Worm (Caenorhabditis elegans) whole organism, late embryonic: ENCODE results near the gene ell-1.

Source experiments
- C08G9.2 ChIP-seq: sonication (generic microtip); optimal IDR thresholded peaks from 2 replicates; lab custom pipeline; 2016; ENCODE audit warnings: mild to moderate bottlenecking, missing genetic modification characterization, moderate library complexity, missing compliant biosample characterization
- C38D4.7 ChIP-seq: fragments of 200-800 bp; sonication (Bioruptor generic); optimal IDR thresholded peaks from 2 replicates; lab custom pipeline; 2018; ENCODE audit warnings: mild to moderate bottlenecking, missing genetic modification characterization, moderate library complexity, missing compliant biosample characterization
- K02D7.2 ChIP-seq: sonication (generic microtip); optimal IDR thresholded peaks from 2 replicates; lab custom pipeline; 2017; ENCODE audit warnings: mild to moderate bottlenecking, missing genetic modification characterization, missing compliant biosample characterization
- K09A11.1 ChIP-seq: sonication (generic microtip); optimal IDR thresholded peaks from 2 replicates; lab custom pipeline; 2017; ENCODE audit warnings: antibody characterized with exemption, mild to moderate bottlenecking, missing genetic modification characterization, missing compliant biosample characterization; ENCODE audit not compliant: insufficient read depth
- T23F11.4 ChIP-seq: fragments of 200-800 bp; sonication (Bioruptor generic); optimal IDR thresholded peaks from 2 replicates; lab custom pipeline; 2018; ENCODE audit warnings: mild to moderate bottlenecking, missing genetic modification characterization, missing compliant biosample characterization
- Y22D7AL.16 ChIP-seq: sonication (generic microtip); optimal IDR thresholded peaks from 2 replicates; lab custom pipeline; 2016; ENCODE audit warnings: missing genetic modification characterization, missing compliant biosample characterization
- ahr-1 ChIP-seq: sonication (generic microtip); optimal IDR thresholded peaks from 2 replicates; lab custom pipeline; 2016; ENCODE audit warnings: missing genetic modification characterization, missing compliant biosample characterization
- ceh-14 ChIP-seq: sonication (generic microtip); optimal IDR thresholded peaks from 2 replicates; lab custom pipeline; 2016; ENCODE audit warnings: missing genotype, missing genetic modification characterization, missing compliant biosample characterization
- ceh-18 ChIP-seq: sonication (generic microtip); optimal IDR thresholded peaks from 2 replicates; lab custom pipeline; 2016; ENCODE audit warnings: missing genetic modification characterization, missing compliant biosample characterization
- ceh-19 ChIP-seq: fragments of 200-800 bp; sonication (Bioruptor generic); optimal IDR thresholded peaks from 2 replicates; lab custom pipeline; 2018; ENCODE audit warnings: mild to moderate bottlenecking, missing genetic modification characterization, missing compliant biosample characterization
- ceh-22 ChIP-seq: sonication (generic microtip); optimal IDR thresholded peaks from 2 replicates; lab custom pipeline; 2017; ENCODE audit warnings: missing biosample characterization, missing genetic modification characterization
- ceh-24 ChIP-seq: sonication (generic microtip); optimal IDR thresholded peaks from 2 replicates; lab custom pipeline; 2016; ENCODE audit warnings: mild to moderate bottlenecking, missing genetic modification characterization, missing compliant biosample characterization
- ceh-31 ChIP-seq: sonication (generic microtip); optimal IDR thresholded peaks from 2 replicates; lab custom pipeline; 2016; ENCODE audit warnings: missing genetic modification characterization, missing compliant biosample characterization
- ceh-34 ChIP-seq: sonication (generic microtip); optimal IDR thresholded peaks from 2 replicates; lab custom pipeline; 2016; ENCODE audit warnings: mild to moderate bottlenecking, missing genetic modification characterization, missing compliant biosample characterization
- ceh-45 ChIP-seq: fragments of 200-800 bp; sonication (Bioruptor generic); IDR thresholded peaks from 2 replicates; pipeline ENCODE4 v1.3.6; 2022; ENCODE audit warnings: missing genetic modification reagents, missing genetic modification characterization, missing compliant biosample characterization
- ceh-48 ChIP-seq: sonication (generic microtip); optimal IDR thresholded peaks from 2 replicates; lab custom pipeline; 2016; ENCODE audit warnings: missing genetic modification characterization, inconsistent platforms, missing compliant biosample characterization
- ceh-6 ChIP-seq: fragments of 200-800 bp; sonication (Bioruptor generic); optimal IDR thresholded peaks from 2 replicates; lab custom pipeline; 2018; ENCODE audit warnings: mild to moderate bottlenecking, missing genetic modification characterization, missing compliant biosample characterization
- dmd-4 ChIP-seq: sonication (generic microtip); optimal IDR thresholded peaks from 2 replicates; lab custom pipeline; 2016; ENCODE audit warnings: borderline replicate concordance, missing genetic modification characterization, missing compliant biosample characterization
- dve-1 ChIP-seq: sonication (generic microtip); optimal IDR thresholded peaks from 2 replicates; lab custom pipeline; 2017; ENCODE audit warnings: antibody characterized with exemption, mild to moderate bottlenecking, missing genetic modification characterization, missing compliant biosample characterization
- elt-4 ChIP-seq: sonication (generic microtip); optimal IDR thresholded peaks from 2 replicates; lab custom pipeline; 2016; ENCODE audit warnings: missing genetic modification characterization, missing compliant biosample characterization
- ets-4 ChIP-seq: sonication (generic microtip); optimal IDR thresholded peaks from 2 replicates; lab custom pipeline; 2016; ENCODE audit warnings: missing genetic modification characterization, missing compliant biosample characterization
- fkh-10 ChIP-seq: fragments of 150-350 bp; optimal IDR thresholded peaks from 2 replicates; lab custom pipeline; 2014; ENCODE audit warnings: missing biosample characterization, missing genetic modification reagents, missing genetic modification characterization
- fkh-6 ChIP-seq: sonication (generic microtip); optimal IDR thresholded peaks from 2 replicates; lab custom pipeline; 2016; ENCODE audit warnings: missing genetic modification characterization, missing compliant biosample characterization
- hlh-15 ChIP-seq: sonication (generic microtip); optimal IDR thresholded peaks from 2 replicates; lab custom pipeline; 2016; ENCODE audit warnings: missing genetic modification characterization, missing compliant biosample characterization
- hlh-30 ChIP-seq: sonication (generic microtip); optimal IDR thresholded peaks from 2 replicates; lab custom pipeline; 2017; ENCODE audit warnings: antibody characterized with exemption, missing genetic modification characterization, missing compliant biosample characterization; ENCODE audit not compliant: insufficient read depth
- hlh-6 ChIP-seq: sonication (generic microtip); optimal IDR thresholded peaks from 2 replicates; lab custom pipeline; 2016; ENCODE audit warnings: missing genotype, missing genetic modification characterization, missing compliant biosample characterization
- hlh-8 ChIP-seq: sonication (generic microtip); optimal IDR thresholded peaks from 2 replicates; lab custom pipeline; 2016; ENCODE audit warnings: missing genotype, missing genetic modification characterization, missing compliant biosample characterization
- lin-11 ChIP-seq: fragments of 200-800 bp; sonication (Bioruptor generic); optimal IDR thresholded peaks from 2 replicates; lab custom pipeline; 2018; ENCODE audit warnings: mild to moderate bottlenecking, missing genetic modification characterization, missing compliant biosample characterization
- madf-2 ChIP-seq: sonication (generic microtip); optimal IDR thresholded peaks from 2 replicates; lab custom pipeline; 2017; ENCODE audit warnings: missing genetic modification characterization, missing compliant biosample characterization
- mec-3 ChIP-seq: sonication (generic microtip); optimal IDR thresholded peaks from 2 replicates; lab custom pipeline; 2016; ENCODE audit warnings: borderline replicate concordance, missing genetic modification characterization, missing compliant biosample characterization
- nfya-1 ChIP-seq: sonication (generic microtip); optimal IDR thresholded peaks from 2 replicates; lab custom pipeline; 2017; ENCODE audit warnings: missing genetic modification characterization, mild to moderate bottlenecking, missing compliant biosample characterization, antibody characterized with exemption, moderate library complexity
- nhr-11 ChIP-seq: fragments of 150-350 bp; optimal IDR thresholded peaks from 2 replicates; lab custom pipeline; 2014; ENCODE audit warnings: missing biosample characterization, missing genetic modification characterization
- nhr-232 ChIP-seq: sonication (generic microtip); optimal IDR thresholded peaks from 2 replicates; lab custom pipeline; 2016; ENCODE audit warnings: missing genetic modification characterization, missing compliant biosample characterization
- npax-4 ChIP-seq: sonication (generic microtip); optimal IDR thresholded peaks from 2 replicates; lab custom pipeline; 2016; ENCODE audit warnings: missing genetic modification characterization, missing compliant biosample characterization
- pag-3 ChIP-seq: sonication (generic microtip); optimal IDR thresholded peaks from 2 replicates; lab custom pipeline; 2016; ENCODE audit warnings: missing compliant biosample characterization, missing genetic modification characterization, borderline replicate concordance
- pax-1 ChIP-seq: fragments of 150-350 bp; optimal IDR thresholded peaks from 2 replicates; lab custom pipeline; 2014; ENCODE audit warnings: missing biosample characterization, missing genetic modification characterization
- pha-2 ChIP-seq: sonication (generic microtip); optimal IDR thresholded peaks from 2 replicates; lab custom pipeline; 2017; ENCODE audit warnings: mild to moderate bottlenecking, missing genetic modification characterization, missing compliant biosample characterization
- pha-4 ChIP-seq: fragments of 150-350 bp; optimal IDR thresholded peaks from 2 replicates; lab custom pipeline; 2018; ENCODE audit warnings: missing biosample characterization, missing genetic modification reagents, missing genetic modification characterization
- pros-1 ChIP-seq: fragments of 150-350 bp; optimal IDR thresholded peaks from 2 replicates; lab custom pipeline; 2014; ENCODE audit warnings: missing biosample characterization, missing genetic modification reagents, missing genetic modification characterization
- ref-2 ChIP-seq: sonication (generic microtip); optimal IDR thresholded peaks from 2 replicates; lab custom pipeline; 2016; ENCODE audit warnings: missing genetic modification characterization, missing compliant biosample characterization
- rnt-1 ChIP-seq: sonication (generic microtip); optimal IDR thresholded peaks from 2 replicates; lab custom pipeline; 2016; ENCODE audit warnings: missing genetic modification characterization, missing compliant biosample characterization
- sox-2 ChIP-seq: fragments of 200-800 bp; sonication (Bioruptor generic); IDR thresholded peaks from 2 replicates; pipeline ENCODE4 v1.3.6; 2022; ENCODE audit warnings: missing genetic modification reagents, missing genetic modification characterization, missing compliant biosample characterization
- sox-4 ChIP-seq: sonication (generic microtip); optimal IDR thresholded peaks from 2 replicates; lab custom pipeline; 2017; ENCODE audit warnings: mild to moderate bottlenecking, missing genetic modification characterization, inconsistent platforms, missing compliant biosample characterization
- syd-9 ChIP-seq: sonication (generic microtip); optimal IDR thresholded peaks from 2 replicates; lab custom pipeline; 2016; ENCODE audit warnings: mild to moderate bottlenecking, missing genetic modification characterization, moderate library complexity, missing compliant biosample characterization
- tbx-2 ChIP-seq: sonication (generic microtip); optimal IDR thresholded peaks from 2 replicates; lab custom pipeline; 2016; ENCODE audit warnings: missing genetic modification characterization, missing compliant biosample characterization
- tbx-7 ChIP-seq: sonication (generic microtip); optimal IDR thresholded peaks from 2 replicates; lab custom pipeline; 2016; ENCODE audit warnings: missing genotype, missing genetic modification characterization, missing compliant biosample characterization
- unc-3 ChIP-seq, 2 experiments: fragments of 200-800 bp in 1 of 2; sonication (Bioruptor generic) in 1 of 2; sonication (generic microtip) in 1 of 2; conservative IDR thresholded peaks in 1 of 2; optimal IDR thresholded peaks in 1 of 2; 2 replicates each; pipeline versions ENCODE4 v1.3.6 to Lab custom; 2016 to 2022; ENCODE audit warnings: missing compliant biosample characterization in 2 of 2, missing genetic modification characterization in 2 of 2, missing genetic modification reagents in 1 of 2
- unc-42 ChIP-seq: sonication (generic microtip); optimal IDR thresholded peaks from 2 replicates; lab custom pipeline; 2016; ENCODE audit warnings: missing genotype, missing genetic modification characterization, missing compliant biosample characterization
- unc-55 ChIP-seq: sonication (generic microtip); optimal IDR thresholded peaks from 2 replicates; lab custom pipeline; 2017; ENCODE audit warnings: missing biosample characterization, missing genetic modification reagents, missing genetic modification characterization
- unc-86 ChIP-seq: sonication (generic microtip); optimal IDR thresholded peaks from 2 replicates; lab custom pipeline; 2016; ENCODE audit warnings: missing genetic modification characterization, missing compliant biosample characterization
- zip-5 ChIP-seq: sonication (generic microtip); optimal IDR thresholded peaks from 2 replicates; lab custom pipeline; 2016; ENCODE audit warnings: missing genetic modification characterization, missing compliant biosample characterization

Gene ell-1

ce11 chrIV:4406054-4406539 is 11.9 kb downstream of the ell-1 start (continued):
- TF ChIP-seq tbx-7 (no peak), ceh-31 (peak; percentile 69), ceh-34 (tag; lab: Kevin White, UChicago) (peak; percentile 59)

- TF ChIP-seq sox-2 (GFP tag; lab: Robert Waterston, UW) (no peak), pha-4 (tag; lab: Kevin White, UChicago) (no peak), pha-2 (no peak), pros-1 (tag; lab: Kevin White, UChicago) (peak; percentile 1), pag-3 (tag; lab: Kevin White, UChicago) (no peak), hlh-30 (tag; lab: Kevin White, UChicago) (no peak), ahr-1 (tag; lab: Kevin White, UChicago) (no peak), lin-11 (no peak), fkh-6 (no peak), K09A11.1 (peak; percentile 4), hlh-8 (tag; lab: Kevin White, UChicago) (no peak), ceh-31 (no peak), hlh-15 (tag; lab: Kevin White, UChicago) (no peak), ets-4 (tag; lab: Kevin White, UChicago) (no peak), ceh-34 (tag; lab: Kevin White, UChicago) (peak; percentile 13), fkh-10 (GFP tag; lab: Kevin White, UChicago) (no peak), ceh-24 (tag; lab: Kevin White, UChicago) (no peak), ceh-22 (no peak), dmd-4 (tag; lab: Kevin White, UChicago) (no peak), ceh-45 (GFP tag; lab: Robert Waterston, UW) (no peak), zip-5 (tag; lab: Kevin White, UChicago) (no peak), dve-1 (tag; lab: Kevin White, UChicago) (peak; percentile 7), C38D4.7 (GFP tag; lab: Kevin White, UChicago) (peak; percentile 5), tbx-2 (tag; lab: Kevin White, UChicago) (no peak), ceh-14 (no peak), unc-3 (GFP tag; conservative IDR thresholded peaks at IDR 0.05; lab: Robert Waterston, UW) (no peak), unc-3 (tag; optimal IDR thresholded peaks at IDR 0.05; lab: Kevin White, UChicago) (no peak), ceh-6 (GFP tag; lab: Kevin White, UChicago) (no peak), nhr-232 (no peak), rnt-1 (tag; lab: Kevin White, UChicago) (no peak), K02D7.2 (no peak), madf-2 (tag; lab: Kevin White, UChicago) (no peak), npax-4 (tag; lab: Kevin White, UChicago) (no peak), elt-4 (tag; lab: Kevin White, UChicago) (no peak), syd-9 (tag; lab: Kevin White, UChicago) (no peak), ceh-19 (no peak), sox-4 (tag; lab: Kevin White, UChicago) (no peak), mec-3 (tag; lab: Kevin White, UChicago) (no peak), T23F11.4 (no peak), nhr-11 (tag; lab: Kevin White, UChicago) (no peak), ceh-18 (tag; lab: Kevin White, UChicago) (peak; percentile 65), C08G9.2 (tag; lab: Kevin White, UChicago) (no peak), hlh-6 (tag; lab: Kevin White, UChicago) (no peak), ref-2 (peak; percentile 22), unc-86 (tag; lab: Kevin White, UChicago) (no peak), unc-42 (no peak), Y22D7AL.16 (tag; lab: Kevin White, UChicago) (no peak), pax-1 (tag; lab: Kevin White, UChicago) (no peak), nfya-1 (tag; lab: Kevin White, UChicago) (peak; percentile 65), unc-55 (GFP tag; lab: Kevin White, UChicago) (no peak), ceh-48 (no peak)
Measured at ce11 chrIV:4407055-4407461, 12.8 kb downstream of the ell-1 start.
